Worm (Caenorhabditis elegans) whole organism, L4 larva: ENCODE data around the gene F40G9.8.

Experiments
- ceh-44 ChIP-seq: fragments of 200-800 bp; sonication (Bioruptor generic); IDR thresholded peaks from 2 replicates; pipeline ENCODE4 v1.3.6; 2022; ENCODE audit warnings: missing genetic modification reagents, missing genetic modification characterization, missing compliant biosample characterization
- cey-2 ChIP-seq: sonication (generic microtip); optimal IDR thresholded peaks from 3 replicates; lab custom pipeline; 2017; ENCODE audit warnings: missing genetic modification characterization, mild to moderate bottlenecking, missing compliant biosample characterization, antibody characterized with exemption, borderline replicate concordance; ENCODE audit not compliant: insufficient read depth
- dpl-1 ChIP-seq: fragments of 150-350 bp; optimal IDR thresholded peaks from 2 replicates; lab custom pipeline; 2014; ENCODE audit warnings: missing biosample characterization, missing genetic modification reagents, missing genetic modification characterization
- fkh-10 ChIP-seq: fragments of 150-350 bp; optimal IDR thresholded peaks from 2 replicates; lab custom pipeline; 2014; ENCODE audit warnings: missing biosample characterization, missing genetic modification reagents, missing genetic modification characterization
- fos-1 ChIP-seq: fragments of 150-350 bp; optimal IDR thresholded peaks from 2 replicates; lab custom pipeline; 2014; ENCODE audit warnings: missing biosample characterization, missing genetic modification characterization
- jun-1 ChIP-seq: fragments of 150-350 bp; optimal IDR thresholded peaks from 2 replicates; lab custom pipeline; 2014; ENCODE audit warnings: missing biosample characterization, missing genetic modification reagents, missing genetic modification characterization
- nhr-25 ChIP-seq: sonication (generic microtip); optimal IDR thresholded peaks from 2 replicates; lab custom pipeline; 2017; ENCODE audit warnings: missing genetic modification characterization, mild to moderate bottlenecking, missing compliant biosample characterization, antibody characterized with exemption, moderate library complexity, borderline replicate concordance; ENCODE audit not compliant: insufficient read depth
- nhr-48 ChIP-seq: sonication (generic microtip); optimal IDR thresholded peaks from 2 replicates; lab custom pipeline; 2016; ENCODE audit warnings: mild to moderate bottlenecking, missing genetic modification characterization, missing compliant biosample characterization
- pha-4 ChIP-seq, 2 experiments: fragments of 150-350 bp in 1 of 2; fragments of 200-800 bp in 1 of 2; sonication (Bioruptor generic) in 1 of 2; IDR thresholded peaks in 1 of 2; optimal IDR thresholded peaks in 1 of 2; 2 replicates each; pipeline versions ENCODE4 v1.3.6 to Lab custom; 2014 to 2022; ENCODE audit warnings: missing genetic modification characterization in 2 of 2, missing genetic modification reagents in 2 of 2, missing biosample characterization in 1 of 2, missing compliant biosample characterization in 1 of 2
- pqm-1 ChIP-seq: sonication (generic microtip); optimal IDR thresholded peaks from 2 replicates; lab custom pipeline; 2017; ENCODE audit warnings: missing biosample characterization, missing genetic modification characterization
- snpc-1.2 ChIP-seq: fragments of 200-800 bp; sonication (Bioruptor generic); IDR thresholded peaks from 2 replicates; pipeline ENCODE4 v1.3.6; 2022; ENCODE audit warnings: missing genetic modification reagents, missing genetic modification characterization, missing compliant biosample characterization
- zip-2 ChIP-seq: fragments of 150-350 bp; optimal IDR thresholded peaks from 2 replicates; lab custom pipeline; 2014; ENCODE audit warnings: missing biosample characterization, missing genetic modification characterization

DNA sequence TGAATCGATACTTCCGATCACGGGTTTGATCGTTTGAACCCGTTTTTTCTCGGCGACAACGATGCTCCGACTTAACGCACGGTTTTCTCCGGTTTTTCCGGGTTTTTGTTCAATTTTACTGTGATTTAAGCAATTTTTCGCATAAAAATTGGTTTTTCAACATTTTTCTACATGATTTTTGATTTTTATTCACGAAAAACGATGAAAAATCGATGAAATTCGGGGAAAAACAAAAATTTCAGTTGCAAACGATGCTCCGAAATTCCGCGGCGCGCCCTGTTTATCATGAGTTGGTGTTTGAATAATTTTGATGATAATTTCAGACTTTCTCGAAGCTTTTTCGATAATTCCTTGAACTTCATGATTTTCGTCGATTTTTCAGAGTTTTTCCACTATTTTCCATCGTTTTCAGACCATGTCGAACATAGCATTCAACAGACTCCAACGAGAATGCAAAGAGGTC, 23.8 kb upstream of the F40G9.8 start, which contains the start of gene ubc-20:
- TF ChIP-seq cey-2 (tag; lab: Kevin White, UChicago) (no peak), dpl-1 (GFP tag; lab: Kevin White, UChicago) (peak; percentile 15), nhr-48 (tag; lab: Kevin White, UChicago) (no peak), jun-1 (tag; lab: Kevin White, UChicago) (no peak), ceh-44 (GFP tag; lab: Robert Waterston, UW) (no peak), pqm-1 (tag; lab: Kevin White, UChicago) (no peak), snpc-1.2 (no peak), fos-1 (tag; lab: Kevin White, UChicago) (no peak), zip-2 (no peak), pha-4 (GFP tag; IDR thresholded peaks at IDR 0.05; lab: Robert Waterston, UW) (no peak), pha-4 (tag; optimal IDR thresholded peaks at IDR 0.05; lab: Kevin White, UChicago) (no peak), fkh-10 (GFP tag; lab: Kevin White, UChicago) (no peak), nhr-25 (tag; lab: Kevin White, UChicago) (no peak)
